Worm (Caenorhabditis elegans) whole organism, dauer: ENCODE results near the gene C49F8.14.

ENCODE experiments used
- unc-62 ChIP-seq: sonication (generic microtip); optimal IDR thresholded peaks from 2 replicates; lab custom pipeline; 2017; ENCODE audit warnings: missing biosample characterization, missing genetic modification reagents, missing genetic modification characterization

Gene C49F8.14

DNA sequence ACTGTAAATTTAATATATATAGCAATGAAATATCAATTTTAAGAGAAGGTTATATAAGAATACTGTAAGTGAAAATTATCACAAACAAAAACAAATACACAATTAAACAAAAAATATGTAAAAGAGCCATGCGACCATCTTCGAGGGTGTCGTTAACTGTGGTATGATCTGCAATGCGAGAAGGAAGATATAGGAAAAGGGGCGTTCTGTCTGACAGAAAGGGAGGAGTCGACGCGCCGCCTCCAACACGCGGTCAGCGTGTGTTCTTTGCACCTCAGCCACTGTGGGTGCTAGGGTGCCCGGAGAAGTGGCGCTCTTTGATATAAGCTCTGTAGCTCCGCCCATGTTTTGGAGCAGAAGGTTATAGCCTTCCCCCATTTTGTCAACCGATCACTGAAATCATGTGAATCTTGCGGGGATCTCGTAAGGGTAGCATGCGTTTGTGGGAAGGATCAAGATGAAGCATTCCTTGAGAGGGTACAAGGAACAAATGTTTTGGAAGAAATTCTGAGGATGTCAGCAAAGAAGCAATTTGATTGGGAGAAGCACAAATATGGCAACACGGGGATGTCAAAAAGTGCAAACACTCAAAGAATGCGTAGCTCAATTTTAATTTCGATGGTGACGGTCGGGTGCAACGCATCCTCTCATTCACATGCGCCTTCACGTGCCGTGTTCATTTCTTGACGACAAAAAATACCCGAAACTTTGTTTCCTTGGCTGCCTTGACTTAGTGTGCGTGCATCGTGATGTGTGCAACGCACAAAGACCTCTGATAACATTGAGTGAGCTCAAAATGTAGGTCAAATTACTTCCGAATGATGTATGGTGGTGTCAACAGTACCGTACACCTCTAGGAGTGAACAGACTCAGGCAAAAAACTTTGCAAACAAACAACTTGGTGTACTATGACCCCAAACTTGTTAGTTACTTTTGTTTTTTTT is 25.7 kb downstream of the C49F8.14 start, which contains the start of gene mxl-3:
Gene mxl-3, minus strand, starts transcription at position 1 of the 944 bp plus-strand sequence.
- no peak for TF ChIP-seq unc-62

DNA sequence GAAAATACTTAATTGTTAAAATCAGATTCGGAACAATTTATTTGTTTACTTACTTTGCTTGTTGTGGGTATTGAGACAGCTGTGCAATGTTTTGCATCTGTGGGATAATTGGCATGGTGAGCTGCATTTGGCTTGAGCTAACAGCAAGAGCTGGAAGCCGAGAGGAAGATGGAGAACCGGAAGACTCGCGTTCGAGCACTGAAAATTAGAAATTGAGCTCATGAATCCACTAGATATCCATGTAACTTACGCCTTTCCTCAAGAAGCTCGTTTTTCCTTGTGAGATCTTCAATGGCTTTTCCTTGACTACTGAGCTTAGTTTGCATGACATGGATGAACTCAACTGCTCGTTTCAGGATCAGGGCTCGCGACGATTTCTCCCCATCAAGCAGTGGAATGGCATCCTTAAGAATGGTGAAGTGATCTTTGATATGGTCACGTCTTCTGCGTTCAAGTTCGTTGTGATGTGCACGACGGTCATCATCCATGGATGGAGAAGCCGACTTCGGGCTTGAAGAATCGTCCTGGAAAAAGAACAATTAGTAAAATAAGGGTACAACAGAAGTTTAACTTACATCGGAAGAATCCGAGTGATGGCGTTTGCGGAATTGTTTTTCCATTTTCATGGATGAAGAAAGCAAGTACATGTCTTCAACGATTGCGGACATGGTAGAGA is 26.5 kb downstream of the C49F8.14 start:
- no peak for TF ChIP-seq unc-62

DNA sequence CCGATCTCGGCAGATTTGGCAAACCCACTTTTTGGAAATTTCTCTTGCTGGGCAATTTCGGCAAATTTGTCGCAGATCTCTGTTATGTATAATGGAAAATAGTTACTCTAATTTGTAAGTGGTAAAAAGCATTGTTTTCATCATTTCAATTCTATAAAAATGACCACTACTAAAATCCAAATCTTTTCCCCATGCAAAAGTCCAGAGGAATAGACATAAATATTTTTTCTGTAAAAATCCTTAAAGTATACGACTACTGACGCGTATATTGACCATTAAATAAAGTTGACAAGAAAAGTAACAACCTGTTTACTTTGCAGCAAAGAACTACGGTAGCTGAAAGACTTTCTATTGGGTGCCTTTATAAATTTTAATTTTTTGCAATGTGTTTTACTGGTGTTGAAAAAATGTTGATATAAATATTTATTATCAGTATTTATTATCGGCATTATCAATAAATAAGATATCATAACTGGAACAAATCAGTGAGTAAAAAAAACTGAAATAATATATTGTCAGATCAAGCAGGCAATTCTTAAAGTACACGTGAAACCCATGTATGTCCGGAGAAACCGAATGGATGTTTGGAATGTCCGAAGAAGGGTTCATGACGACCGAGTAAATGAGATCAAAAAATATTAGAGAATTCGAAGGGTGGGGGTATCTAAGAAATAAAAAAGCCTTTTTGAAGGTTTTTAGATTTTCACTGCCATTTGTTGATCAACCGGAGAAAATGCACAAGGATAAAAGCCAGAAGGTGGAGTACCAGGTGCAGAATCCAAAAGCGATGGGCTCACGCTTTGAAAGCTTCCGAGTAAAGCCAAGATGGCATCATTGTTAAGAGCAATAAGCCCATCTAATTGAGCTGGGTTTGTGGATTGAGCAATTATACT is 27.3 kb downstream of the C49F8.14 start:
- no peak for TF ChIP-seq unc-62

DNA sequence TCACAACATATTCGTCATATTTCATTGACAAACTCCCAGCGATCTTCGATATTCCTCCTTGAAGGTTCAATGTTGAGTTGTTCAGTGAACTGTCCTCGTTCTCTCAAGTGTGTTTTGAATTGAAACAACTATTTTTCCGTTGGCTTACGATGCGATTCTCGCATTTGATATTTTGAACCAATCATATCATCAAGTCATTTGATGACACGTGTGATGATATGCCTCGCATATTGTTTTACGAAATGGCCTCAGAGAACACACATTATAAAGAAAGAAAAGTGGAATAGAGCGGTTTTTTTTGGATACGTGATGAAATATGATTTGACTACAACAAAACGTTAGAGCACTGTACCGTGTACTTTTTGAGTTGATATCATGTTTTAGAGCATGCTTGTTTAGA is 28.3 kb downstream of the C49F8.14 start:
- TF ChIP-seq unc-62, result no peak

DNA sequence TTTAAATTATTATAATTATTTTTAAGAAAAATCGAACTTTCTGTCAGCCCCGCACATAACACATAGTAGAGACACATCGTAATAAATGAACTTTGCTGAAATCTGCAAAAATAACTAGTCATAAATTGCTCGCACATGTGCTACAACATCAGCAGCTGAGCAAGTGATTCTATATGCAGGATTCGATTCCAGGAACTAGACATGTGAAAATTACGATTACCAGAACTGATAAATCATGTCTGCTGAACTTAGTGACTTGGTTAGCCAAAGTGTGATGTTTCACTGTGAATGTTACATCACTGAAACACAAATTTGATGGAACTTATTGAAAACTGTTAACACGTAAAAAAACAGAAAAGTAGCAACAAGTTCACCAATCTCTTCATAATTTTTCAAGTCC is 29.5 kb downstream of the C49F8.14 start:
- TF ChIP-seq unc-62, result no peak

DNA sequence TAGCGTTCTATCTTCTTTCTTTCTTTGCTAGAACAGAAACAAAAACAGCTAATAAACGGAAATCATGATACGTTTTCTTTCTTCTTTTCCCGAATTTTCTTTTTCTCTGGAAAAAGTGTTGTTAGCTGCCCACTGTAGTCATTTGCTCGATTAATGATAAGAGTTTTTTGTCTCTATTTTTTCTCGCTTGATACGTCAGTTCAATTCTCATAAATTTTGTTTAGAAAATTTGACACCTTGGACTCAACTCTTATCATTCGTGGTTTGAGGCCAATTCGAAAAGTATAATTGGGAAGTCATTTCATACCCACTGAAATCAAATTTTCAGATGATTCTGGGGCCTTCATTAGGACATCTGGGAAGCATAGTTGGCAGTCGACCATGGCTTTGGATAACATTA is 34.9 kb downstream of the C49F8.14 start:
- no peak for TF ChIP-seq unc-62

DNA sequence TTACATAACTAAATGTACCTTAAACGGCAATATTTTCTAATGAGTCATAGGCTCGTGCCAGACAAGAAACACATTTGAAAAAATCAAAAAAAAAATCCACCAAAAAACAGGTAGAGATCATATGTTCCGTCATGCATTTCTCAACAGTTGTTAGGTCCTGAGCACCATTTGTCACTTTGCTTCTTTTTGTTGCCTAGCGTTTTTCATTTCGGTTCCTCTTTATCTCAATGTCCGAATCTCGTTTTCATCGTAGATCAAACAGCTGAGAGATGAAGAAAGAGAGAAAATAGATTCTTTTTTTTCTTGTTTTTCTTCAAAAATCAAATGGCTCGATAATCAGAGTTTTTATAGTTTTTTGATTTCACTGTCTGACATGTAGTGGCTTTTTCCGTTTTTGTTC is 35.8 kb downstream of the C49F8.14 start:
- no peak for TF ChIP-seq unc-62

DNA sequence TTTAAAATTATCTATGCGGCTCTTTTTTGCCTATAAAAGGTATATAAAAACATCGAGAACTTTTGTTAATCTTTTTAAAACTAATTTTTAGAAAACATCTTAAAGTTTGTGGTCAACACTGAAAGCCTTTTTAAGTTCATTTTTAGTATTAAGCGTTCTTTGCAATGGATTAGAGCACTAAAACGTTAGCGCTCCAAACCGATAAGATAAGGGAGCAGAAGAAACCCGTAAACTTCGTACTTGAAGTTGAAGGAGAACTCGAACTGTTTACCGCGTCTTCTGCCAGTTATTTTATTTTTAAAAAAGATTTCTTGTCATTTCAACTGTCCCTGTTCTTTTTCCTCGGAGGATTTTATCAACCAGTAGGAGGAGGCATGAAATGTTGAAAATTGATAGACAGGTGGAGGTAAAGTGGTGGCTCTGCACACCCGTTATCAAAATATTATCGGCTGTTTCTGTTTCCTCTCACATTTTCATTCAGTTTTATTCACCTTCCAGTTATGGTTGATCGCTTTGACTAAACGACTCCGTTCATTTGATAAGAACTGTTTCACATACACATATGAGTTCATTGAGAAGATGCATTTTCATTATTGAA is 37.6 kb downstream of the C49F8.14 start:
- TF ChIP-seq unc-62, result no peak

DNA sequence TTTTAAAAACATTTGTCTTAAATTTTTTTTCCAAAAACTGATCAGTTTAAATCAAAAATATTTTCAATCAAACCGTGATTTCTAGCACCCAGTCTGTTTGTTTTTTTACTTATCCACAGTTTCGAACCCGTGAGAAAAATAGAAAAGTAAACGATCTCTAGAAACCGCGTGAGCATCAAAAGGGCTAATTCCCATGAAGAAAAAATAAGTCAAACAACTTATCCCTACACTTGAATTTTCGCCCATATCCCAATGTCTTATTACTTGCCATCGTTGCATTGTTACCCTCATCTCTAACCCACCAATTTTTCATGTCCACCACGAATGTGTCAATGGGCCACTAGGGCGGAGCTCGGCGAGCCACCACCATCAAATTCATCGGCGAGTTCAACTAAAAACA is 39.0 kb downstream of the C49F8.14 start, which contains the start of gene ptr-24:
Gene ptr-24, plus strand, starts transcription at position 301 of the 400 bp plus-strand sequence.
- no peak for TF ChIP-seq unc-62

DNA sequence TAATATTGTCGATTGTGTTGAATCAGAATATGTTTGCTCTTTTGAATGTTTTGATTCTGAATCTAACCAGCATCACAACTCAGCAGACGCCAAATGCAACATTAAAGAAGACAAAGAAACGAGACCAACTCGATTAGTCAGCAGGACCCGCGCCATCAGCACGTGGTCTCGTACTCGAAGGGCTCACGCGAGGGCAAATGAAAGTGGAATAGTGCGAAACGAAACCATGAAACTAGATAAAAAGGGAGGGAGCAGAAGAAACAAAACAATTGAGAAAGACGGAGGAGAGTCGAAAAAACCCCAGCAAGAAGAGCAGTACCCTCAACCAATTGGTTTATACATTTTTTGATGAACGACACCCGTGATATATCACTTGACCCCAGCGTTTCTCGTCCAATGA is 39.7 kb downstream of the C49F8.14 start:
- no peak for TF ChIP-seq unc-62

DNA sequence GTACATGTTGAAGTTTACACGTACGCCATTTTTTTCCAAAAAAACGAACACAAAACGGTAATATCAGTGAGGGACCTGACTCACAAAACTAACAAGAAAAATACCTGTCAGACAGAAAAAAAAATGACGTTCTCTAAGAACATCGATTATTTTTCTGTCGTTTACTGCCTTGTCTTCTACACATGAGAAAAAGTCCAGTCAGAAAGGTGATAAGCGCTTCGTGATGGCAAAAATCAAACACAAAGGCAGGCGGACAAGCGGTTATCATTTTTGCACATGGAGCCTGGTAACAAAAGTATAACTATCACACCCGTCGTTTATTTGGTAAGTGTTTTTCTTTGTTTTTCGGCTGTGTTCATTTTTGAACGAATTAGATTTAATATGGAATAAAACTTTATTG is 42.9 kb downstream of the C49F8.14 start, which contains the start of gene F46G10.4:
Gene F46G10.4, plus strand, starts transcription at position 212 of the 400 bp plus-strand sequence.
- TF ChIP-seq unc-62, result no peak

DNA sequence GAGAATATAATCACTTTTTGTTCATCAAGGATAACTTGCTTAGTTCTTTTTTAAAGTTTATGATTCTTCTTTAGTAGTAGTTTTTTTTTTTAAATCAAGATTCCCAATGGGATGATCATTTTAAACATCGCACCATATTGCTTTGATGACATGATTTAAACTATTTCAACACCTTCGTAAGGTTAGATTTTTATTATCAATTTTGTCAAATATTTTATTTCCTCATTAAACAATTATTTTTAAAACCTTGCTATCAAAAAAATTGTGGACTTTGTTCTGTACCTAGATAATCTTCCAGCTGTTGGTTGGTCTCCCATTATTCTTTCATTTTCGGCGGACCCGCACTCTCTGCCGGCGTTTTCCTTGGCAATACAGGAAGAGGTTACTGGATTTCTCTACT is 45.4 kb downstream of the C49F8.14 start, which contains the start of gene sir-2.3:
Gene sir-2.3, plus strand, starts transcription at position 301 of the 400 bp plus-strand sequence.
- TF ChIP-seq unc-62, result no peak

DNA sequence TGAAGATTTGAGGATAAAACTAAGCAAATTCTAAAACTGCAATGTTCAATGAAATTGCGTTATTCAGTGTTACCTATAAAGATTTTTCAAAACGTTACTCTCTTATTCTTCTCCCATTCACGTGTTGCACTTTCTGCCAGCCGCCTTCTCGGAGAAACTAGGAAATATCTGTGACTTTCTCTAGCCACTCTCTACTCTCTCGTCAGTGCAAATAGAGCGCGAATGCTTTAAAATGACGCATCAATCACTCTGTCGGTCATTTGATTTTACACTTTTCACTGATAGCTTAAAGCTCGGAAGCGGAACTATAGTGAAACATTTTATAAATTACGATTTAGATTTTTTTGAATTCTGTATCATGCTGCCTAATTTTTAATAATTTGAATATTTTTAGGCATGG is 47.9 kb downstream of the C49F8.14 start:
- TF ChIP-seq unc-62, result no peak

DNA sequence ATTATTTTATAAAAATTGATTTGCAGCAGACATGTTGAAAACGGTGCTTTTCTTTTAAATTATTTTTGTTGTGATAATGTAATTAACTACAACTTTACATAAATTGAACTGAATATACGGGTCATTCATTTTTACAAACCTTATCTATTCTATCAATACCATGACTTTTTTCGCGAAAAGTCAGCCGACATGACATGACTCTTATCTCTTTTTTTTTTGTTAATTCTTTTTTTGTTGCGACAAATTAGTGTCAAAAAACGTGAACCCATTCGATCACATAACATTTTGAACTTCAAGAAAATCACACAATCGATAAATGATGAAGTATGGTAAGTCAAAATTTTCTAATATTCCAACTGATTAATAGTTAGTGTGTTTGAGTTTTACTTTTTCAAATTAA is 48.7 kb downstream of the C49F8.14 start, which contains the start of gene sir-2.2:
Gene sir-2.2, plus strand, starts transcription at position 34 of the 400 bp plus-strand sequence.
- no peak for TF ChIP-seq unc-62
